Fruit fly (Drosophila melanogaster): ENCODE results near the gene CG3288.
A peak's percentile ranks its signal among the peaks of the same experiment; 100 is the strongest.

CG3288 gene

DNA sequence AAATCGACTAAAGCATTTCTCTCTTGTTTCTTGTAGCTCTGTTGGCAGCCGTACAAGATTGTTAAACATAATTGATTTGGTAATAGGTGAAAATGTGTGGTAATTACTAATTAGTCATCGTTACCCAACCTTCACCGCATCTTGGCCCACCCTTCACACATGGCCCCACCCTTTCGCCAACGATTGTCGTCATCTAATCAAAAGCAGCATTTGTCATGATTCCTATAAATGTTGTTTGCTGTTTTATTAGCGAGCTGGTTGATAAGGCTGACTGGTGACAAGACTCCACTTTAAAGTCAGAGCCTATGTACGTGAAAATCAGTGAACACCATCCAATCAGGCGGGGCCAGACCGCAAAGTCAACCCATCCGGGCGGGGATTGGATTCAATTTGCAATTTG, 5.6 kb upstream of the CG3288 start:
- no peak for TF ChIP-seq noc (tag; optimal IDR thresholded peaks at IDR 0.05)

- no peak for TF ChIP-seq noc (tag; optimal IDR thresholded peaks at IDR 0.05)
Observed at dm6 chr3L:20834150-20834549, 1.8 kb upstream of the CG3288 start.

dm6 chr3L:20837040-20837830, 1.3 kb downstream of the CG3288 start, which contains the start of gene CG13255:
TSS of gene CG13255 (plus strand) at chr3L:20837488.
- TF ChIP-seq noc (tag; optimal IDR thresholded peaks at IDR 0.05), result peak; percentile 85

DNA sequence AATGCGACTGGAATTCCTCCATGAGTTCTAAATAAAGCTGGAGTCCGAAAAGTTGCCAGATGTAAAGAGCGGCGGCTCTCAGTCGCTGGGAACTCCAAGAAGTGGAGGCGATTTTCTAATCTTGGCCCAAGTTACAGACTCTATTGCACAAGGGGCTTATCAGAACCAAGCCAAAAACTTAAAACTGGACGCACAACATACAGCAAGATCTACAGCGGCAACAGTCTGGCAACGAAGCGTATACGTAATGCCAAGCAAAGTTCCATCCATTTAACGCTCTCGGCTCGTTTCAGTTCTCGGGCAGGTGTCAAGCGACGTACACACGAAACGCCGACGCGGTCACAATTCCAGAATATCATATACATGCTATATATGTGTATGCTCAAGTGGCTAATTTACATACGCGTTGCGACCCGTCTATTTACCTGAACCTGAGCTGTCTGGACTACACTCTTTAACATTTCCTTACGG, 1.9 kb downstream of the CG3288 start:
- peak; percentile 2 for TF ChIP-seq noc (tag; optimal IDR thresholded peaks at IDR 0.05)

DNA sequence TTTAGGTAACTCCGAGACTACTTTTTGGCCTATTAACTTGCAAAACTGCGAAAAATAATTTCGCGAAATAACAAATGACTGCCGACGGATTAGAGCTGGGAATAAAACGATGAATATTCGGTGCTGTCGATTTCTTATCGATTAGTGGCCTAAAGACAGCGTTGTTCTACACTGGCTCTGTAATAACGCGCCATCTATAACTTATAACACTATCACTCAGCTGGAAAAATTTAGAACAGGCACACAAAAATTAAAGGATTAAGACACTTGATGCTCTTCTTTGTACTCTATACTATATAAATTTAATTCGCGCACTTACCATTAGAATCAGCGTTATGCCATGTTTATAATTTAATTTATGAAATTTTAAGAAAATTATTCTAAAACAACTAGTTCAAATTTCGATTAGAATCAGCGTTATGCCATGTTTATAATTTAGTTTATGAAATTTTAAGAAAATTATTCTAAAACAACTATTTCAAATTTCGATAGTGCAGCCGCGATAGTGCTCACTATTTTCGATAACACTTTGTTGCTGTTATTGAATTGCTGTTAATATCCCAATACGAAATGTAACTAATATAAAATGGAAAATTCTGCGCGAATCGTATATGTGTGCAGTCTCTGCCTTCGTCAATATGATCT, 5.6 kb downstream of the CG3288 start, which contains the start of the genes CSN3 and CG11456:
Gene CSN3, minus strand, starts transcription at position 112 of the 645 bp plus-strand sequence.
Gene CG11456, plus strand, starts transcription at position 523 of the 645 bp plus-strand sequence.
- TF ChIP-seq noc (tag; optimal IDR thresholded peaks at IDR 0.05), result no peak

DNA sequence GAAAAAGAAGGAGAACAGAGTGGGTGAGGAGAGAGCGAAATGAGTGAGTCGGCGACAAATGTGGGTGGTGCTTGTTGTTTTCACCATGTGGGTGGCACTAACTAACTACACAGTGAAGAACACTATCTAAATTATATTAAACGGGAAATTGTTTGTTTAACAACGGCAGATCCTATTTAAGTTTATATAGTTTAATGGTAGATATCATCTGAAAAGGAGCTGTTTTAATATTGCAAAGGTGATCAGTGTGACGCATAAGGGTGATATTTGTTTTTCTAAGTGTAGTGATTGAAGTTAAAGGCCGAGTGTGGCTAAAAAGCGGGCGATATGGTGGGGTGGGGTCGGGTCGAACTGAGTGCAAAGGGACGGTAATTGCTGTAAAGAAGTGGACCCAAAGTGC, 12.6 kb downstream of the CG3288 start:
- TF ChIP-seq noc (tag; optimal IDR thresholded peaks at IDR 0.05), result no peak

DNA sequence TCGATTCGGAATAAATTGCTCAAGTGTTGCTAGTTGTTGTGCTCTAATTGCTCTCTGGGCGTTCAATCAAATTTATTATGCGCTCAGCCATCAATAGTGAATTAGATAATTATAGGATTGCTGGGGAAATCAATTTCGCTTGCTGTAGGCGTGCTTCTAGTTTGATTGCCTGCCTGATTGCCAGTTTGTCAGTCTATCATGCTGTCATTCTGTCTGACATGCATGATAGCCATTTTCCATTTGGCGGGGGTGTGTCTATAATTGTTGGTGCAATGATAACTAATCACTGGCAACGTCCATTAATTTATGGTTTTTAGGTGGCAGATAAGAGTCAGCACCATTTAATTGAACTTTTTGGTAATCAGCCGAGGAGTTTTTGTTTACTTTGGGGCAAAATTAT, 21.6 kb downstream of the CG3288 start:
- no peak for TF ChIP-seq noc (tag; optimal IDR thresholded peaks at IDR 0.05)

- no peak for TF ChIP-seq noc (tag; optimal IDR thresholded peaks at IDR 0.05)
Observed at dm6 chr3L:20868995-20869394, 33.0 kb downstream of the CG3288 start.

dm6 chr3L:20883969-20884368, 48.0 kb downstream of the CG3288 start:
- no peak for TF ChIP-seq noc (tag; optimal IDR thresholded peaks at IDR 0.05)

- TF ChIP-seq noc (tag; optimal IDR thresholded peaks at IDR 0.05), result no peak
Observed at dm6 chr3L:20885172-20885571, 49.2 kb downstream of the CG3288 start, which contains the start of gene CG32432. TSS of gene CG32432 (minus strand) at chr3L:20885188.

Measured in whole organism, larva.